Worm (Caenorhabditis elegans): Measurements from ENCODE around the gene rrf-3.

DNA sequence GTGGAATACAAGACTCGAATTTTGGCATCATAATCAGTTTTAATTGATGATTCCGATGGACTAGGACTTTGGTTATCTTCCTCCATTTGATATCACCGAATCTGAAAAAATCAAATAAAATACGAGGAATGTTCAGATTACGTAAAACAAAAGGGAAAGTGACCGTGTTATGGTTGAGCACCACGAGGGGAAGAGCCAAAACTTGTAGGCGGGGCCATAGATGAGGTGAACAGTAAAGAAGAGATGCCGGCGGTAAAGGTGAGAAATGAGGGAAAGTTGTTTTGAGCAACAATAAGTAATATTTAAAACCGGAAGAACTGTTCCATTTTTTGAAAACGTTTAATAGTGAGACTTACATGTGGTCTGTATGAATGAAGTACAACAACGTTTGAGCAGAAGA is 12.3 kb upstream of the rrf-3 start, which contains the start of gene F10B5.3:
- TF ChIP-seq unc-62 (GFP tag; optimal IDR thresholded peaks at IDR 0.05 in 1 of 2) (peak in 1 of 2 experiments; percentile 7), unc-62 (tag; optimal IDR thresholded peaks at IDR 0.05) (no peak), R02D3.7 (tag; optimal IDR thresholded peaks at IDR 0.05) (no peak), dpl-1 (GFP tag; optimal IDR thresholded peaks at IDR 0.05) (no peak)

Measured in whole organism, L4 larva.